Worm (Caenorhabditis elegans): ENCODE results near the gene srx-47.

srx-47 gene

DNA sequence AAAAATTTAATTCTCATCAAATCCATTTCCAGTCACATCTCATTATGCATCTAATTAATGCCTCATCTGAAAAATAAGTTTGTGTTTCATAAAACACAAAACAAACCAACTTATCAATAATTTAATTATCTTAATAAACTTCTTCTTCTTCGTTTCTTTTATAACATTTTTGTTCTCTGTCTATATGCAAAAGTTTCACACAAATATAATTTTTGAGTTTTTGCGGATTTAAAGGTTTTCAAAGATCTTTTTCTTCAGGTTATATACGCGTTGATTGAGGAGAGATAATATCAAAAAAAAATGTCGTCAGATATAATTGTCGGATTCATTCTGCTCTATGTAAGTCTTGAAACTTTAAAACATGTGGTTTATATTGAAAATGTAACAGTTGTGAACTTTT is at the start of gene srx-47:
Gene srx-47 (plus strand): TSS at position 301 of the 400 bp plus-strand sequence.
- no peak for TF ChIP-seq ceh-16 (tag; optimal IDR thresholded peaks at IDR 0.05)
- no peak for TF ChIP-seq sma-9 (GFP tag; optimal IDR thresholded peaks at IDR 0.05)
- TF ChIP-seq sma-9 (tag; optimal IDR thresholded peaks at IDR 0.05), result no peak
- TF ChIP-seq nhr-23 (tag; optimal IDR thresholded peaks at IDR 0.05), result no peak
- TF ChIP-seq nhr-11 (tag; optimal IDR thresholded peaks at IDR 0.05), result no peak
- TF ChIP-seq unc-55 (GFP tag; optimal IDR thresholded peaks at IDR 0.05), result no peak
- TF ChIP-seq nhr-77 (tag; optimal IDR thresholded peaks at IDR 0.05), result no peak
- no peak for TF ChIP-seq mab-5 (tag; optimal IDR thresholded peaks at IDR 0.05)

DNA sequence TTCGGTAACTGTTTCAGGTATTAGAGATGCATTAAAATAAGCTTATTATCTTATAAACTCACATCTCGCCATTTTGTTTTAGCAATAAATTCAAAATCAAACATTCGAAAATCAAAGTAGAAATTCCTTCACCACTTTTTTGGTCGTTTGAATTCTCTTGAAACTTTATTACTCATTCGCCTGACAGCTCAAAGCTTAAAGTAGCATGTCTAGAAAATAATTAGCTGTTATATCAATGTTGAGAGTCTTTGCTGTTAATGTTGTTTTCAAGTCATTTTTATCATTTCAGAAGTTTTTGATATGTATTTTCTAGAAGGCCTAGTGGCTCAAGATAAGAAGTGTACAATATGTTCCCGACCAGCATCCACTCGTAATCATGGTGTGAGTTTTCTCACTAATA is 46.8 kb upstream of the srx-47 start, which contains the start of gene nhr-39:
Gene nhr-39 (plus strand): TSS at position 301 of the 400 bp plus-strand sequence.
- TF ChIP-seq mab-5 (tag; optimal IDR thresholded peaks at IDR 0.05) (no peak), C34F6.9 (tag; optimal IDR thresholded peaks at IDR 0.05) (no peak), mdl-1 (tag; optimal IDR thresholded peaks at IDR 0.05) (no peak), ztf-4 (tag; optimal IDR thresholded peaks at IDR 0.05) (no peak), sem-4 (tag; optimal IDR thresholded peaks at IDR 0.05) (no peak), nhr-10 (tag; optimal IDR thresholded peaks at IDR 0.05) (no peak)

DNA sequence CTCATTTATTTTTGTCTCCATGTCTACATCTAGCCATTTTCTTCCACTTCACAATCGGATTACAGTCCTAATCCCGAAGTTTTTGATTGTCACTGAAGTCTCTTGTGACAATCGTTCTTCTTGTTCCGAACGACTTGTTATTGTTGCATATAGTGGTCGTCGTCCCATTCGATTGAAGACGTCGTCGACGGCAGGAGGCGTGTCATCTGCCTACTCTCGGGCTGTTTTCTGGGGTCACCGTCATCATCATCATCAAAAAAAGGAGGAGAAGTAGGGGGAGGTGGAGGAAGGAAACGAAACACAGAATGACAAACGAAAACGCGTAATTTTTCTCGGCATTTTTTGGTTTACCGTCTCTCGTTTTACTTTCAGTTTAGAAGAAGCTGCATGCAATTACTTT is 44.7 kb upstream of the srx-47 start, which contains the start of gene F44A2.3:
Gene F44A2.3 (plus strand): TSS at position 301 of the 400 bp plus-strand sequence.
- TF ChIP-seq unc-55 (GFP tag; optimal IDR thresholded peaks at IDR 0.05) (no peak), crh-2 (tag; optimal IDR thresholded peaks at IDR 0.05) (no peak), nhr-129 (tag; optimal IDR thresholded peaks at IDR 0.05) (no peak), lin-39 (tag; optimal IDR thresholded peaks at IDR 0.05) (no peak), lin-13 (GFP tag; optimal IDR thresholded peaks at IDR 0.05) (no peak), nhr-6 (tag; optimal IDR thresholded peaks at IDR 0.05) (no peak), C34F6.9 (tag; optimal IDR thresholded peaks at IDR 0.05) (no peak), lin-11 (tag; optimal IDR thresholded peaks at IDR 0.05) (no peak), ama-1 (optimal IDR thresholded peaks at IDR 0.05) (no peak), unc-39 (tag; optimal IDR thresholded peaks at IDR 0.05) (no peak), elt-1 (tag; optimal IDR thresholded peaks at IDR 0.05) (no peak), skn-1 (tag; optimal IDR thresholded peaks at IDR 0.05) (no peak), sma-3 (GFP tag; optimal IDR thresholded peaks at IDR 0.05) (no peak), ceh-16 (tag; optimal IDR thresholded peaks at IDR 0.05) (no peak), mdl-1 (tag; optimal IDR thresholded peaks at IDR 0.05) (no peak), aly-2 (tag; optimal IDR thresholded peaks at IDR 0.05) (no peak), ceh-82 (tag; optimal IDR thresholded peaks at IDR 0.05) (no peak), lsy-2 (tag; optimal IDR thresholded peaks at IDR 0.05) (no peak), R02D3.7 (tag; optimal IDR thresholded peaks at IDR 0.05) (no peak), blmp-1 (tag; optimal IDR thresholded peaks at IDR 0.05; ENCODE audit: insufficient read depth) (no peak)

DNA sequence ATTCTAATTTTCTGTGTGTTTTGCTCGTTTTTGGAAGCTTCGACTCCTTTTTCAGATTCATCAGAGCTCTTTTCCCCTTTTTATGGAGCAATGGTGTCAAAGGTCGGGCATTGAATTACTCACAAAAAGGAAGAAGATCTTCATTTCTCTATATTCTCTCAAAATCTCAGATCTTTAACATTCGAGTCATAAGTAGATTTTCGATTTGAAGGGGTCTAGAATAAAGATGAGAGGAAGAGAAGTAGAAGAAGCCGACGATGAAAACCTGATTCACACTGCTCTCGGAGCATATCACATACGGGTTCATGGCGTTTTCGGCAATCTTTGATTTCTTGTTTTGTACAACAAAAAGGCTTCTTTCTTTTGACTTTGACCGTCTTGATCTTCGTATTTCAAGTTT is 37.4 kb upstream of the srx-47 start:
- TF ChIP-seq ceh-82 (tag; optimal IDR thresholded peaks at IDR 0.05), result no peak
- no peak for TF ChIP-seq egl-27 (tag; optimal IDR thresholded peaks at IDR 0.05)
- TF ChIP-seq nhr-237 (tag; optimal IDR thresholded peaks at IDR 0.05), result no peak
- no peak for TF ChIP-seq mdl-1 (tag; optimal IDR thresholded peaks at IDR 0.05)
- no peak for TF ChIP-seq mab-5 (tag; optimal IDR thresholded peaks at IDR 0.05)
- TF ChIP-seq ZK546.5 (tag; optimal IDR thresholded peaks at IDR 0.05), result no peak
- no peak for TF ChIP-seq ztf-11 (tag; optimal IDR thresholded peaks at IDR 0.05)
- no peak for TF ChIP-seq dmd-4 (tag; optimal IDR thresholded peaks at IDR 0.05)
- TF ChIP-seq C34F6.9 (tag; optimal IDR thresholded peaks at IDR 0.05), result no peak
- TF ChIP-seq lin-39 (tag; optimal IDR thresholded peaks at IDR 0.05), result no peak
- no peak for TF ChIP-seq ztf-4 (tag; optimal IDR thresholded peaks at IDR 0.05)
- no peak for TF ChIP-seq crh-2 (tag; optimal IDR thresholded peaks at IDR 0.05)
- no peak for TF ChIP-seq nhr-129 (tag; optimal IDR thresholded peaks at IDR 0.05)
- no peak for TF ChIP-seq peb-1 (tag; optimal IDR thresholded peaks at IDR 0.05)
- TF ChIP-seq sma-3 (GFP tag; optimal IDR thresholded peaks at IDR 0.05), result no peak

DNA sequence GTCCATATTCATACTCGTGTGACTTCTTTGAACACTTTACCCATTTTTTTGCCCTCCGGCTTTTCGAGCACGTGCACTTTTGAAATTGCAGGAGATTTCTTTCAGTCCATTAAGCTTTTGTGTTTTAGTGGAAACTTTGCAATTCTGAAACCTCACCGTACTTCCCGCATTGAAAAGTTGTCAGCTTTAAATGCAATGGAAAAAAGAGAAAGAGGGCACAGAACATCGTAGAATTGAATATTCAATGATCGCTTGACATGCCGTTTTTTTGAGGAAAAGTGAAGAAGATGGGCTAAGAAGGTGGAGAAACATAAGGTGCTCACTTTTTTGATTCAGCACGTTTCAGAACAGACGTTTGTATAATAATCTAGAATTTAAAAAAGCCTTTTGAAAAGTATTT is 35.4 kb upstream of the srx-47 start:
- TF ChIP-seq alr-1 (tag; optimal IDR thresholded peaks at IDR 0.05) (no peak), ZK546.5 (tag; optimal IDR thresholded peaks at IDR 0.05) (no peak), nhr-237 (tag; optimal IDR thresholded peaks at IDR 0.05) (no peak), ceh-82 (tag; optimal IDR thresholded peaks at IDR 0.05) (no peak), egl-27 (tag; optimal IDR thresholded peaks at IDR 0.05) (no peak), ceh-16 (tag; optimal IDR thresholded peaks at IDR 0.05) (no peak), gmeb-1 (tag; optimal IDR thresholded peaks at IDR 0.05) (no peak), mbf-1 (tag; optimal IDR thresholded peaks at IDR 0.05) (no peak), C34F6.9 (tag; optimal IDR thresholded peaks at IDR 0.05) (no peak), crh-2 (tag; optimal IDR thresholded peaks at IDR 0.05) (no peak), nhr-10 (tag; optimal IDR thresholded peaks at IDR 0.05) (no peak), peb-1 (tag; optimal IDR thresholded peaks at IDR 0.05) (no peak)

Measured in whole organism, L2 larva.